Fruit fly (Drosophila melanogaster) Kc167 (cell line): ENCODE results near the gene Arp2.

Experiments used
- Myc ChIP-seq: fragments of >200 bp; optimal IDR thresholded peaks from 2 replicates; lab custom pipeline; 2017; ENCODE audit warnings: missing external identifiers
- Sin3A ChIP-seq: fragments of >200 bp; optimal IDR thresholded peaks from 2 replicates; lab custom pipeline; 2018; ENCODE audit warnings: missing external identifiers
- h ChIP-seq: fragments of >200 bp; optimal IDR thresholded peaks from 3 replicates; lab custom pipeline; 2018; ENCODE audit warnings: missing external identifiers
- insv ChIP-seq: fragments of >200 bp; optimal IDR thresholded peaks from 3 replicates; lab custom pipeline; 2018; ENCODE audit warnings: missing external identifiers
- psq ChIP-seq: fragments of >200 bp; optimal IDR thresholded peaks from 2 replicates; lab custom pipeline; 2017; ENCODE audit warnings: missing external identifiers
- ttk ChIP-seq: sonication (Bioruptor generic); optimal IDR thresholded peaks from 2 replicates; lab custom pipeline; 2017; ENCODE audit warnings: missing external identifiers

Gene Arp2

dm6 chrX:16559514-16560510, 6.0 kb upstream of the Arp2 start, which contains the start of gene Pp2B-14D:
TSS of gene Pp2B-14D (minus strand) at chrX:16560016.
- no peak for TF ChIP-seq insv
- TF ChIP-seq Myc, result no peak
- TF ChIP-seq h (lab: Kevin White, UChicago), result no peak
- no peak for TF ChIP-seq psq

- TF ChIP-seq psq (no peak), insv (no peak), Myc (no peak), h (lab: Kevin White, UChicago) (no peak), ttk (no peak), Sin3A (lab: Kevin White, UChicago) (no peak)
Measured at dm6 chrX:16552968-16553417, 775 bp downstream of the Arp2 start.

dm6 chrX:16552567-16552966, 1.2 kb downstream of the Arp2 start:
- TF ChIP-seq psq (no peak), h (lab: Kevin White, UChicago) (no peak), Myc (no peak), Sin3A (lab: Kevin White, UChicago) (no peak)

dm6 chrX:16547390-16547789, 6.4 kb downstream of the Arp2 start, which contains the start of gene CG9902:
TSS of gene CG9902 (minus strand) at chrX:16547520.
- no peak for TF ChIP-seq insv
- no peak for TF ChIP-seq Sin3A (lab: Kevin White, UChicago)
- TF ChIP-seq h (lab: Kevin White, UChicago), result no peak
- no peak for TF ChIP-seq Myc
- TF ChIP-seq ttk, result no peak
- TF ChIP-seq psq, result no peak

- TF ChIP-seq Sin3A (lab: Kevin White, UChicago), result no peak
- TF ChIP-seq ttk, result no peak
- TF ChIP-seq psq, result no peak
- TF ChIP-seq h (lab: Kevin White, UChicago), result no peak
- TF ChIP-seq Myc, result no peak
- TF ChIP-seq insv, result no peak
Measured at dm6 chrX:16540802-16541346, 12.9 kb downstream of the Arp2 start, which contains the start of gene CG9903. TSS of gene CG9903 (minus strand) at chrX:16540852.

- TF ChIP-seq Sin3A (lab: Kevin White, UChicago), result no peak
- no peak for TF ChIP-seq insv
- TF ChIP-seq Myc, result no peak
- no peak for TF ChIP-seq psq
Measured at dm6 chrX:16533046-16533496, 20.7 kb downstream of the Arp2 start, which contains the start of gene para. TSS of gene para (minus strand) at chrX:16533096.

- TF ChIP-seq Sin3A (lab: Kevin White, UChicago), result no peak
- no peak for TF ChIP-seq ttk
- TF ChIP-seq Myc, result no peak
- no peak for TF ChIP-seq insv
- no peak for TF ChIP-seq h (lab: Kevin White, UChicago)
- TF ChIP-seq psq, result no peak
Measured at dm6 chrX:16527203-16527602, 26.6 kb downstream of the Arp2 start.

dm6 chrX:16526084-16526734, 27.6 kb downstream of the Arp2 start:
- TF ChIP-seq ttk (no peak), Myc (no peak), insv (no peak), h (lab: Kevin White, UChicago) (no peak), Sin3A (lab: Kevin White, UChicago) (no peak), psq (no peak)

- no peak for TF ChIP-seq h (lab: Kevin White, UChicago)
- TF ChIP-seq Sin3A (lab: Kevin White, UChicago), result no peak
- no peak for TF ChIP-seq ttk
- TF ChIP-seq insv, result no peak
- TF ChIP-seq Myc, result no peak
- TF ChIP-seq psq, result no peak
Measured at dm6 chrX:16525315-16525714, 28.5 kb downstream of the Arp2 start, which contains the start of gene Cnx14D. TSS of gene Cnx14D (minus strand) at chrX:16525415.
